Worm (Caenorhabditis elegans) whole organism, young adult: ENCODE data around the gene Y75B12A.2.
"Not testable (repeated sequence)": the region's sequence is repeated elsewhere in the genome, so short reads cannot be mapped to it uniquely, and the experiment has no call there.

Source experiments
- B0261.1 ChIP-seq: sonication (generic microtip); optimal IDR thresholded peaks from 2 replicates; lab custom pipeline; 2016; ENCODE audit warnings: mild to moderate bottlenecking, missing genetic modification characterization, moderate library complexity, missing compliant biosample characterization
- F10E7.11 ChIP-seq: sonication (generic microtip); optimal IDR thresholded peaks from 2 replicates; lab custom pipeline; 2017; ENCODE audit warnings: mild to moderate bottlenecking, missing genetic modification characterization, moderate library complexity, missing compliant biosample characterization
- F33H1.4 ChIP-seq: fragments of 200-800 bp; sonication (Bioruptor generic); IDR thresholded peaks from 2 replicates; pipeline ENCODE4 v1.3.6; 2022; ENCODE audit warnings: missing genetic modification reagents, missing genetic modification characterization, missing compliant biosample characterization
- T26A5.8 ChIP-seq: sonication (generic microtip); optimal IDR thresholded peaks from 2 replicates; lab custom pipeline; 2016; ENCODE audit warnings: missing genetic modification characterization, missing compliant biosample characterization
- ZK185.1 ChIP-seq: sonication (generic microtip); optimal IDR thresholded peaks from 2 replicates; lab custom pipeline; 2016; ENCODE audit warnings: mild to moderate bottlenecking, missing genetic modification characterization, missing compliant biosample characterization; ENCODE audit not compliant: poor library complexity, severe bottlenecking
- akir-1 ChIP-seq: fragments of 200-800 bp; sonication (Bioruptor generic); optimal IDR thresholded peaks from 2 replicates; lab custom pipeline; 2018; ENCODE audit warnings: mild to moderate bottlenecking, missing genetic modification characterization, moderate library complexity, missing compliant biosample characterization
- athp-1 ChIP-seq: sonication (generic microtip); optimal IDR thresholded peaks from 2 replicates; lab custom pipeline; 2017; ENCODE audit warnings: mild to moderate bottlenecking, missing genetic modification characterization, missing compliant biosample characterization
- ccch-3 ChIP-seq: fragments of 200-800 bp; sonication (Bioruptor generic); optimal IDR thresholded peaks from 2 replicates; lab custom pipeline; 2018; ENCODE audit warnings: mild to moderate bottlenecking, missing genetic modification characterization, missing compliant biosample characterization
- cebp-1 ChIP-seq, 2 experiments: fragments of 200-800 bp in 1 of 2; sonication (Bioruptor generic) in 1 of 2; sonication (generic microtip) in 1 of 2; IDR thresholded peaks in 1 of 2; optimal IDR thresholded peaks in 1 of 2; 2 replicates each; pipeline versions ENCODE4 v1.3.6 to Lab custom; 2017 to 2022; ENCODE audit warnings: missing compliant biosample characterization in 2 of 2, missing genetic modification characterization in 2 of 2, mild to moderate bottlenecking in 1 of 2, missing genetic modification reagents in 1 of 2, moderate library complexity in 1 of 2
- ceh-27 ChIP-seq: fragments of 200-800 bp; sonication (Bioruptor generic); optimal IDR thresholded peaks from 2 replicates; lab custom pipeline; 2018; ENCODE audit warnings: mild to moderate bottlenecking, missing genetic modification characterization, moderate library complexity, missing compliant biosample characterization
- ceh-58 ChIP-seq: fragments of 200-800 bp; sonication (Bioruptor generic); IDR thresholded peaks from 2 replicates; pipeline ENCODE4 v1.3.6; 2022; ENCODE audit warnings: missing genetic modification characterization, missing compliant biosample characterization
- ceh-79 ChIP-seq: sonication (generic microtip); optimal IDR thresholded peaks from 2 replicates; lab custom pipeline; 2017; ENCODE audit warnings: mild to moderate bottlenecking, missing genetic modification characterization, missing compliant biosample characterization
- ceh-91 ChIP-seq: fragments of 200-800 bp; sonication (Bioruptor generic); IDR thresholded peaks from 2 replicates; pipeline ENCODE4 v1.3.6; 2022; ENCODE audit warnings: missing genetic modification reagents, missing genetic modification characterization, missing compliant biosample characterization
- die-1 ChIP-seq: sonication (generic microtip); optimal IDR thresholded peaks from 2 replicates; lab custom pipeline; 2016; ENCODE audit warnings: missing genotype, mild to moderate bottlenecking, missing genetic modification characterization, missing compliant biosample characterization
- dpff-1 ChIP-seq: sonication (generic microtip); optimal IDR thresholded peaks from 2 replicates; lab custom pipeline; 2017; ENCODE audit warnings: mild to moderate bottlenecking, missing genetic modification characterization, missing compliant biosample characterization
- egl-18 ChIP-seq: fragments of 200-800 bp; sonication (Bioruptor generic); IDR thresholded peaks from 2 replicates; pipeline ENCODE4 v1.3.6; 2022; ENCODE audit warnings: missing genetic modification reagents, missing genetic modification characterization, missing compliant biosample characterization
- ets-4 ChIP-seq: fragments of 200-800 bp; sonication (Bioruptor generic); optimal IDR thresholded peaks from 2 replicates; lab custom pipeline; 2018; ENCODE audit warnings: mild to moderate bottlenecking, missing genetic modification characterization, missing compliant biosample characterization
- him-1 ChIP-seq: sonication (generic microtip); optimal IDR thresholded peaks from 2 replicates; lab custom pipeline; 2016; ENCODE audit warnings: missing genotype, missing genetic modification reagents, missing genetic modification characterization, missing compliant biosample characterization
- hsf-1 ChIP-seq: fragments of 200-800 bp; sonication (Bioruptor generic); IDR thresholded peaks from 2 replicates; pipeline ENCODE4 v1.3.6; 2022; ENCODE audit warnings: missing genetic modification reagents, missing genetic modification characterization, missing compliant biosample characterization
- let-607 ChIP-seq, 2 experiments: fragments of 200-800 bp in 1 of 2; sonication (Bioruptor generic) in 1 of 2; sonication (generic microtip) in 1 of 2; optimal IDR thresholded peaks; 2 replicates each; lab custom pipeline; 2016 to 2018; ENCODE audit warnings: mild to moderate bottlenecking in 2 of 2, missing compliant biosample characterization in 2 of 2, missing genetic modification characterization in 2 of 2, moderate library complexity in 2 of 2, missing genotype in 1 of 2
- lin-26 ChIP-seq: fragments of 200-800 bp; sonication (Bioruptor generic); IDR thresholded peaks from 2 replicates; pipeline ENCODE4 v1.3.6; 2022; ENCODE audit warnings: missing genetic modification reagents, missing genetic modification characterization, missing compliant biosample characterization
- lir-1 ChIP-seq: fragments of 200-800 bp; sonication (Bioruptor generic); conservative IDR thresholded peaks from 2 replicates; pipeline ENCODE4 v1.3.6; 2022; ENCODE audit warnings: missing genetic modification reagents, missing genetic modification characterization, missing compliant biosample characterization
- mxl-1 ChIP-seq: sonication (generic microtip); optimal IDR thresholded peaks from 2 replicates; lab custom pipeline; 2016; ENCODE audit warnings: missing genetic modification characterization, missing compliant biosample characterization
- nfya-1 ChIP-seq: sonication (generic microtip); optimal IDR thresholded peaks from 2 replicates; lab custom pipeline; 2017; ENCODE audit warnings: antibody characterized with exemption, missing compliant biosample characterization, missing genetic modification characterization, borderline replicate concordance; ENCODE audit not compliant: insufficient read depth
- nhr-120 ChIP-seq: fragments of 200-800 bp; sonication (Bioruptor generic); IDR thresholded peaks from 2 replicates; pipeline ENCODE4 v1.3.6; 2022; ENCODE audit warnings: missing genetic modification characterization, missing compliant biosample characterization
- rcor-1 ChIP-seq: fragments of 200-800 bp; sonication (Bioruptor generic); IDR thresholded peaks from 2 replicates; pipeline ENCODE4 v1.3.6; 2022; ENCODE audit warnings: missing genetic modification reagents, missing genetic modification characterization, missing compliant biosample characterization
- rpc-1 ChIP-seq, 2 experiments: fragments of 150-350 bp in 1 of 2; sonication (generic microtip) in 1 of 2; optimal IDR thresholded peaks; 2 replicates each; lab custom pipeline; 2014 to 2018; ENCODE audit warnings: missing biosample characterization in 1 of 2, missing genetic modification characterization in 1 of 2, missing genetic modification reagents in 1 of 2, missing genotype in 1 of 2
- snpc-1.1 ChIP-seq: sonication (generic microtip); optimal IDR thresholded peaks from 2 replicates; lab custom pipeline; 2017; ENCODE audit warnings: missing genetic modification characterization, mild to moderate bottlenecking, missing compliant biosample characterization, antibody characterized with exemption, moderate library complexity, missing genotype, missing genetic modification reagents; ENCODE audit not compliant: insufficient read depth
- snpc-1.3 ChIP-seq: sonication (generic microtip); optimal IDR thresholded peaks from 2 replicates; lab custom pipeline; 2017; ENCODE audit warnings: missing genetic modification characterization, mild to moderate bottlenecking, missing compliant biosample characterization, antibody characterized with exemption, moderate library complexity, missing genotype, missing genetic modification reagents; ENCODE audit not compliant: insufficient read depth
- tbp1 ChIP-seq: fragments of 200-800 bp; sonication (Bioruptor generic); optimal IDR thresholded peaks from 2 replicates; lab custom pipeline; 2018; ENCODE audit warnings: mild to moderate bottlenecking, missing genetic modification characterization, missing compliant biosample characterization
- tbx-9 ChIP-seq: sonication (generic microtip); optimal IDR thresholded peaks from 2 replicates; lab custom pipeline; 2016; ENCODE audit warnings: borderline replicate concordance, missing genetic modification characterization, inconsistent platforms, missing compliant biosample characterization
- ztf-3 ChIP-seq: fragments of 200-800 bp; sonication (Bioruptor generic); optimal IDR thresholded peaks from 2 replicates; lab custom pipeline; 2018; ENCODE audit warnings: mild to moderate bottlenecking, missing genetic modification characterization, missing compliant biosample characterization

The Y75B12A.2 gene

DNA sequence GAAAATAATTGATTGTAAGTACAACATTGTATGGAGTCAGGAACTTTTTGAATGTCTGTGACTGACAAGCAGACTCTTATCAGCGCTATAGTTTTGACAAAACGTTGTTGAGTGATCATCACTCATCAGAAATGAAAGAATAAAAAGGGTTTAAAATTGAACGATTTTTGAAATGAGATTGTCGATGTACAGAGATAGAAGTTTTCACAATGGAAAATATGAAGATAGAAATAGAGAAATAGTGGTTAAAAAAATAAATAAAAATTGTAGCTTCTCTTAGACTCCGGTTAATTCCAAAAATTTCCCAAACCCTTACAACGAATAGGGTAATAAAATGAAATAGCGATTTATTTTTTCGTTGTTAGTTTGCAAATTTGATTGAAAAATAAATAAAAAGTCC is 15.8 kb downstream of the Y75B12A.2 start, which contains the start of gene ugt-30:
Gene ugt-30 (minus strand): TSS at position 101 of the 400 bp plus-strand sequence.
- not testable (repeated sequence) for TF ChIP-seq ztf-3 (GFP tag; lab: Kevin White, UChicago); mxl-1 (tag; lab: Kevin White, UChicago); cebp-1 (GFP tag; IDR thresholded peaks at IDR 0.05; lab: Robert Waterston, UW); cebp-1 (tag; optimal IDR thresholded peaks at IDR 0.05; lab: Kevin White, UChicago)

DNA sequence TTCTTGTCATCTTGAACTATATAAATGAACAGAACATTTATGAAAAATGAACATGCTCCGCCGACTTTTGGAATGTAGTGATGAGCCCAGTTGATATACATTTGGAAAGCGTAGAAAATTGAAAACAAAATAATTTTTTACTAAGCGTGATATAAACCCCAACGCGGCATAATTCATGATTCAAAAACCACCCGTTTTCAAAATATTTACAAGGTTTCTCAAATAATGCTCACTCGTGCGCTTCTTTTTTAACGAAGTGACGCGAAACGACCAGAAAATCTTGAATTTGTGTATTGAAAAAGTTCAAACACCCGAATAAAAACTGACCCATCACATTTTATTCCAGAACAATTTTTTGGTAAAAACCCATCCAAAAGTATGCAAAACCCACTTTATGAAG is 18.1 kb downstream of the Y75B12A.2 start, which contains the start of gene srj-27:
Gene srj-27 (minus strand): TSS at position 101 of the 400 bp plus-strand sequence.
- no peak for TF ChIP-seq die-1 (tag; lab: Kevin White, UChicago)

DNA sequence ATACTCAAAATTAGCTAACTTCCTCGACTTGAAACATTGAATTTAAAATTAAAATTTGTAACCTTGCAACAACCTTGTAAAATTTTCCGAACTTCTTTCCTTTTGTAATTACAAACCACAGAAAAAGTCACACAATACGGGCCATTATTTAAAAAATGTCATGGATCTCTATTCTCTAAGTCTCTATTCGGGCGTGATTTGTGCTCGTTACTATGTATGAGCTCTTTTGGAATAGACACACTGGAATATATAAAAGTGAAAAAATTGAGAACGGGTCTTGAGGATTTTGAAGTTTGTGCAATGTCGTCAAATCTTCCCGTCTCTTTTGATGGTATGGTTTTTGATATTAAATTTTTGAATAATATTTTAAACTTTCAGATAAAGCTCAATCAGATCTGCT is 18.6 kb downstream of the Y75B12A.2 start, which contains the start of gene srr-7:
Gene srr-7 (plus strand): TSS at position 301 of the 400 bp plus-strand sequence.
- TF ChIP-seq rcor-1 (GFP tag; lab: Robert Waterston, UW) (no peak), athp-1 (tag; lab: Kevin White, UChicago) (no peak), let-607 (tag; optimal IDR thresholded peaks at IDR 0.05; lab: Kevin White, UChicago) (no peak), lir-1 (GFP tag; lab: Robert Waterston, UW) (no peak), him-1 (tag; lab: Kevin White, UChicago) (no peak), snpc-1.3 (tag; lab: Kevin White, UChicago) (no peak), ceh-27 (GFP tag; lab: Kevin White, UChicago) (no peak)

- TF ChIP-seq tbx-9 (tag; lab: Kevin White, UChicago) (no peak), dpff-1 (no peak), B0261.1 (tag; lab: Kevin White, UChicago) (no peak), snpc-1.1 (no peak), akir-1 (no peak), ets-4 (no peak), egl-18 (GFP tag; lab: Robert Waterston, UW) (no peak), F10E7.11 (tag; lab: Kevin White, UChicago) (no peak), lin-26 (GFP tag; lab: Robert Waterston, UW) (no peak), ceh-58 (GFP tag; lab: Robert Waterston, UW) (no peak), ceh-79 (no peak), ceh-91 (GFP tag; lab: Robert Waterston, UW) (no peak), ZK185.1 (tag; lab: Kevin White, UChicago) (no peak), nfya-1 (tag; lab: Kevin White, UChicago) (no peak), T26A5.8 (tag; lab: Kevin White, UChicago) (no peak)
- TF ChIP-seq, all 124 proteins: peak for 0
These were observed 23.1 kb downstream of the Y75B12A.2 start, which contains the start of gene str-171 for ce11 chrV:15132423-15132822. Gene str-171, minus strand, starts transcription at chrV:15132523.

- TF ChIP-seq rpc-1 (optimal IDR thresholded peaks at IDR 0.05; lab: Kevin White, UChicago) (no peak), rpc-1 (tag; optimal IDR thresholded peaks at IDR 0.05; lab: Kevin White, UChicago) (no peak), tbp1 (GFP tag; lab: Kevin White, UChicago) (no peak), nhr-120 (GFP tag; lab: Robert Waterston, UW) (no peak), ccch-3 (GFP tag; lab: Kevin White, UChicago) (no peak), F33H1.4 (GFP tag; lab: Robert Waterston, UW) (no peak), hsf-1 (GFP tag; lab: Robert Waterston, UW) (0 out of 2 replicates have a peak, but pooled peaks have one; percentile 18)
These were observed 24.5 kb downstream of the Y75B12A.2 start for ce11 chrV:15133812-15134211.
